Worm (Caenorhabditis elegans) whole organism, L3 larva: ENCODE measurements around the gene C29E4.17.

Source experiments
- egl-27 ChIP-seq: sonication (generic microtip); optimal IDR thresholded peaks from 4 replicates; lab custom pipeline; 2017; ENCODE audit warnings: missing biosample characterization, missing genetic modification reagents, missing genetic modification characterization
- lin-39 ChIP-seq: fragments of 150-350 bp; optimal IDR thresholded peaks from 2 replicates; lab custom pipeline; 2018; ENCODE audit warnings: missing biosample characterization, missing genetic modification reagents, missing genetic modification characterization
- nhr-25 ChIP-seq: sonication (generic microtip); optimal IDR thresholded peaks from 2 replicates; lab custom pipeline; 2017; ENCODE audit warnings: missing biosample characterization, missing genetic modification characterization
- nhr-77 ChIP-seq: fragments of 150-350 bp; optimal IDR thresholded peaks from 2 replicates; lab custom pipeline; 2014; ENCODE audit warnings: missing biosample characterization, missing genetic modification characterization
- pha-4 ChIP-seq: fragments of 150-350 bp; optimal IDR thresholded peaks from 2 replicates; lab custom pipeline; 2014; ENCODE audit warnings: missing biosample characterization, missing genetic modification reagents, missing genetic modification characterization
- tbx-2 ChIP-seq: sonication (generic microtip); optimal IDR thresholded peaks from 2 replicates; lab custom pipeline; 2016; ENCODE audit warnings: mild to moderate bottlenecking, missing genetic modification characterization, missing compliant biosample characterization

- TF ChIP-seq nhr-25 = no peak
- no peak for TF ChIP-seq nhr-77 (tag; lab: Kevin White, UChicago)
- TF ChIP-seq lin-39 = no peak
- TF ChIP-seq egl-27 = no peak
- no peak for TF ChIP-seq pha-4
- TF ChIP-seq tbx-2 (tag; lab: Kevin White, UChicago) = no peak
Measured at ce11 chrIII:7919823-7920222, 2.5 kb upstream of the C29E4.17 start, which contains the start of gene C29E4.14.
